Fruit fly (Drosophila melanogaster) whole organism, embryonic: ENCODE results near the gene CG3104.

Experiments used
- Antp ChIP-seq: fragments of 200-800 bp; sonication (Bioruptor generic); optimal IDR thresholded peaks from 3 replicates; lab custom pipeline; 2016; ENCODE audit warnings: missing biosample characterization, missing genetic modification characterization
- Asciz ChIP-seq: fragments of 200-800 bp; sonication (Bioruptor generic); optimal IDR thresholded peaks from 2 replicates; lab custom pipeline; 2017; ENCODE audit warnings: missing biosample characterization, mild to moderate bottlenecking, missing genetic modification characterization, missing genetic modification reagents
- CG10543 ChIP-seq: fragments of 200-800 bp; sonication (Bioruptor generic); optimal IDR thresholded peaks from 3 replicates; lab custom pipeline; 2017; ENCODE audit warnings: missing biosample characterization, mild to moderate bottlenecking, missing genetic modification characterization, moderate library complexity
- CG12219 ChIP-seq: fragments of 200-800 bp; sonication (Bioruptor generic); optimal IDR thresholded peaks from 3 replicates; lab custom pipeline; 2018; ENCODE audit warnings: missing biosample characterization, mild to moderate bottlenecking, missing genetic modification characterization
- CG14965 ChIP-seq: fragments of 200-800 bp; sonication (Bioruptor generic); optimal IDR thresholded peaks from 2 replicates; lab custom pipeline; 2016; ENCODE audit warnings: missing biosample characterization, missing genetic modification characterization, borderline replicate concordance
- CG17186 ChIP-seq: fragments of 200-800 bp; sonication (Bioruptor generic); optimal IDR thresholded peaks from 3 replicates; lab custom pipeline; 2017; ENCODE audit warnings: missing biosample characterization, missing genetic modification reagents, missing genetic modification characterization
- CG17802 ChIP-seq: fragments of 200-800 bp; sonication (Bioruptor generic); optimal IDR thresholded peaks from 2 replicates; lab custom pipeline; 2018; ENCODE audit warnings: missing biosample characterization, mild to moderate bottlenecking, missing genetic modification characterization, moderate library complexity
- CG18011 ChIP-seq: fragments of 200-800 bp; sonication (Bioruptor generic); optimal IDR thresholded peaks from 2 replicates; lab custom pipeline; 2017; ENCODE audit warnings: missing biosample characterization, missing genetic modification characterization, mild to moderate bottlenecking, moderate library complexity, missing genotype
- CG18619 ChIP-seq: fragments of 200-800 bp; sonication (Bioruptor generic); optimal IDR thresholded peaks from 3 replicates; lab custom pipeline; 2017; ENCODE audit warnings: missing biosample characterization, mild to moderate bottlenecking, missing genetic modification characterization
- CG3407 ChIP-seq: fragments of 200-800 bp; sonication (Bioruptor generic); optimal IDR thresholded peaks from 2 replicates; lab custom pipeline; 2018; ENCODE audit warnings: missing biosample characterization, mild to moderate bottlenecking, missing genetic modification characterization
- CG4424 ChIP-seq: fragments of 200-800 bp; sonication (Bioruptor generic); optimal IDR thresholded peaks from 3 replicates; lab custom pipeline; 2016; ENCODE audit warnings: missing biosample characterization, missing genetic modification characterization
- CG5180 ChIP-seq: fragments of 200-800 bp; sonication (Bioruptor generic); optimal IDR thresholded peaks from 3 replicates; lab custom pipeline; 2017; ENCODE audit warnings: missing biosample characterization, missing genetic modification characterization, mild to moderate bottlenecking, moderate library complexity, missing genetic modification reagents
- CG6689 ChIP-seq: fragments of 200-800 bp; sonication (Bioruptor generic); IDR thresholded peaks from 2 replicates; pipeline ENCODE4 v1.3.6; 2022; ENCODE audit warnings: missing biosample characterization, missing genetic modification characterization
- CG6765 ChIP-seq: fragments of 200-800 bp; sonication (Bioruptor generic); optimal IDR thresholded peaks from 3 replicates; lab custom pipeline; 2017; ENCODE audit warnings: missing biosample characterization, mild to moderate bottlenecking, missing genetic modification characterization
- CG9609 ChIP-seq: fragments of 200-800 bp; sonication (Bioruptor generic); optimal IDR thresholded peaks from 3 replicates; lab custom pipeline; 2016; ENCODE audit warnings: missing biosample characterization, missing genetic modification characterization
- Drgx ChIP-seq: fragments of 200-800 bp; sonication (Bioruptor generic); IDR thresholded peaks from 2 replicates; pipeline ENCODE4 v1.3.6; 2022; ENCODE audit warnings: missing biosample characterization, missing genetic modification characterization
- GATAe ChIP-seq: fragments of 200-800 bp; sonication (Bioruptor generic); conservative IDR thresholded peaks from 2 replicates; pipeline ENCODE4 v1.3.6; 2022; ENCODE audit warnings: missing biosample characterization, missing genetic modification characterization
- HLH3B ChIP-seq: fragments of 200-800 bp; sonication (Bioruptor generic); IDR thresholded peaks from 2 replicates; pipeline ENCODE4 v1.3.6; 2022; ENCODE audit warnings: missing biosample characterization, missing genetic modification characterization
- MBD-R2 ChIP-seq: fragments of 200-800 bp; sonication (Bioruptor generic); IDR thresholded peaks from 2 replicates; pipeline ENCODE4 v1.3.6; 2022; ENCODE audit warnings: missing biosample characterization, missing genetic modification characterization
- Med ChIP-seq: fragments of 200-800 bp; sonication (Bioruptor generic); peaks from one replicate; lab custom pipeline; 2016; ENCODE audit warnings: missing biosample characterization, missing genetic modification characterization, mild to moderate bottlenecking, inconsistent platforms, moderate library complexity
- Nf-YA ChIP-seq: fragments of 200-800 bp; sonication (Bioruptor generic); IDR thresholded peaks from 2 replicates; pipeline ENCODE4 v1.3.6; 2022; ENCODE audit warnings: missing biosample characterization, missing genetic modification characterization
- Oaz ChIP-seq: fragments of 200-800 bp; sonication (Bioruptor generic); IDR thresholded peaks from 2 replicates; pipeline ENCODE4 v1.3.6; 2022; ENCODE audit warnings: missing biosample characterization, missing genetic modification characterization
- Poxn ChIP-seq: fragments of 200-800 bp; sonication (Bioruptor generic); IDR thresholded peaks from 2 replicates; pipeline ENCODE4 v1.3.6; 2022; ENCODE audit warnings: missing biosample characterization, missing genetic modification characterization
- Sox100B ChIP-seq: fragments of 200-800 bp; sonication (Bioruptor generic); optimal IDR thresholded peaks from 3 replicates; lab custom pipeline; 2018; ENCODE audit warnings: missing biosample characterization, mild to moderate bottlenecking, missing genetic modification characterization
- Sry-β ChIP-seq: fragments of 200-800 bp; sonication (Bioruptor generic); optimal IDR thresholded peaks from 2 replicates; lab custom pipeline; 2018; ENCODE audit warnings: missing biosample characterization, mild to moderate bottlenecking, missing genetic modification characterization, moderate library complexity
- Vsx1 ChIP-seq: fragments of 200-800 bp; sonication (Bioruptor generic); optimal IDR thresholded peaks from 2 replicates; lab custom pipeline; 2017; ENCODE audit warnings: missing biosample characterization, mild to moderate bottlenecking, missing genetic modification characterization, missing genetic modification reagents
- Xrp1 ChIP-seq: fragments of 200-800 bp; sonication (Bioruptor generic); IDR thresholded peaks from 2 replicates; pipeline ENCODE4 v1.3.6; 2022; ENCODE audit warnings: missing biosample characterization, missing genetic modification characterization
- ac ChIP-seq: fragments of 200-800 bp; sonication (Bioruptor generic); optimal IDR thresholded peaks from 3 replicates; lab custom pipeline; 2017; ENCODE audit warnings: missing biosample characterization, mild to moderate bottlenecking, missing genetic modification characterization
- btn ChIP-seq: fragments of 200-800 bp; sonication (Bioruptor generic); optimal IDR thresholded peaks from 2 replicates; lab custom pipeline; 2016; ENCODE audit warnings: missing biosample characterization, missing genetic modification characterization
- cas ChIP-seq: fragments of 200-800 bp; sonication (Bioruptor generic); IDR thresholded peaks from 2 replicates; pipeline ENCODE4 v1.3.6; 2022; ENCODE audit warnings: missing biosample characterization, missing genetic modification characterization
- chif ChIP-seq, 2 experiments: fragments of 200-800 bp; sonication (Bioruptor generic); optimal IDR thresholded peaks; 3 replicates each; lab custom pipeline; 2016; ENCODE audit warnings: missing biosample characterization in 2 of 2, missing genetic modification characterization in 2 of 2
- chinmo ChIP-seq: fragments of 200-800 bp; sonication (Bioruptor generic); IDR thresholded peaks from 4 replicates; pipeline ENCODE4 v1.3.6; 2022; ENCODE audit warnings: missing biosample characterization, missing genetic modification characterization; ENCODE audit not compliant: partially characterized antibody
- chm ChIP-seq: fragments of 200-800 bp; sonication (Bioruptor generic); IDR thresholded peaks from 2 replicates; pipeline ENCODE4 v1.3.6; 2022; ENCODE audit warnings: missing biosample characterization, missing genetic modification characterization
- dysf ChIP-seq: fragments of 200-800 bp; sonication (Bioruptor generic); IDR thresholded peaks from 3 replicates; pipeline ENCODE4 v1.3.6; 2022; ENCODE audit warnings: missing biosample characterization, missing genetic modification characterization
- fd102C ChIP-seq: fragments of 200-800 bp; sonication (Bioruptor generic); optimal IDR thresholded peaks from 2 replicates; lab custom pipeline; 2018; ENCODE audit warnings: missing biosample characterization, mild to moderate bottlenecking, missing genetic modification characterization, moderate library complexity
- fru ChIP-seq: fragments of >200 bp; optimal IDR thresholded peaks from 2 replicates; lab custom pipeline; 2017
- grau ChIP-seq: fragments of 200-800 bp; optimal IDR thresholded peaks from 3 replicates; lab custom pipeline; 2019; ENCODE audit warnings: missing biosample characterization, mild to moderate bottlenecking, missing genetic modification characterization, moderate library complexity
- kay ChIP-seq: fragments of 200-800 bp; sonication (Bioruptor generic); optimal IDR thresholded peaks from 2 replicates; lab custom pipeline; 2016; ENCODE audit warnings: missing biosample characterization, missing genetic modification characterization
- lov ChIP-seq, 2 experiments: fragments of 200-800 bp in 1 of 2; fragments of >200 bp in 1 of 2; sonication (Bioruptor generic) in 1 of 2; IDR thresholded peaks in 1 of 2; optimal IDR thresholded peaks in 1 of 2; 2 replicates in 1 of 2; 3 replicates in 1 of 2; pipeline versions ENCODE4 v1.3.6 to Lab custom; 2017 to 2022; ENCODE audit warnings: missing biosample characterization in 1 of 2, missing genetic modification characterization in 1 of 2
- ranshi ChIP-seq: fragments of 200-800 bp; sonication (Bioruptor generic); IDR thresholded peaks from 2 replicates; pipeline ENCODE4 v1.3.6; 2022; ENCODE audit warnings: missing biosample characterization, missing genetic modification characterization
- repo ChIP-seq: fragments of 200-800 bp; sonication (Bioruptor generic); optimal IDR thresholded peaks from 2 replicates; lab custom pipeline; 2016; ENCODE audit warnings: missing biosample characterization, missing genetic modification characterization
- sd ChIP-seq: fragments of 200-800 bp; sonication (Bioruptor generic); optimal IDR thresholded peaks from 3 replicates; lab custom pipeline; 2018; ENCODE audit warnings: missing biosample characterization, mild to moderate bottlenecking, missing genetic modification characterization, moderate library complexity
- ssp ChIP-seq: fragments of 200-800 bp; sonication (Bioruptor generic); IDR thresholded peaks from 2 replicates; pipeline ENCODE4 v1.3.6; 2022; ENCODE audit warnings: missing biosample characterization, missing genetic modification characterization
- tio ChIP-seq: fragments of 200-800 bp; sonication (Bioruptor generic); optimal IDR thresholded peaks from 2 replicates; lab custom pipeline; 2017; ENCODE audit warnings: missing biosample characterization, missing genetic modification characterization, inconsistent platforms
- vvl ChIP-seq: fragments of 200-800 bp; sonication (Bioruptor generic); IDR thresholded peaks from 2 replicates; pipeline ENCODE4 v1.3.6; 2022; ENCODE audit warnings: missing biosample characterization, missing genetic modification characterization
- yki ChIP-seq: fragments of >200 bp; optimal IDR thresholded peaks from 3 replicates; lab custom pipeline; 2018
- z ChIP-seq: fragments of 200-800 bp; sonication (Bioruptor generic); IDR thresholded peaks from 3 replicates; pipeline ENCODE4 v1.3.6; 2022; ENCODE audit warnings: missing biosample characterization, missing genetic modification characterization
- zen ChIP-seq: fragments of 200-800 bp; sonication (Bioruptor generic); optimal IDR thresholded peaks from 3 replicates; lab custom pipeline; 2018; ENCODE audit warnings: missing biosample characterization, mild to moderate bottlenecking, missing genetic modification characterization, moderate library complexity

CG3104 gene

dm6 chr2L:2845634-2846033 is 9.9 kb downstream of the CG3104 start, which contains the start of gene CG18557:
CG18557 (minus strand) TSS chr2L:2845734.
- TF ChIP-seq kay (GFP tag; lab: Kevin White, UChicago) (no peak), CG10543 (GFP tag; lab: Kevin White, UChicago) (no peak), CG14965 (GFP tag; lab: Kevin White, UChicago) (no peak), Sry-β (GFP tag; lab: Kevin White, UChicago) (no peak), Poxn (GFP tag; lab: Robert Waterston, UW) (no peak)

dm6 chr2L:2844413-2844812 is 11.2 kb downstream of the CG3104 start, which contains the start of gene CG18558:
CG18558 (minus strand) TSS chr2L:2844513.
- TF ChIP-seq chinmo (GFP tag; lab: Robert Waterston, UW) (no peak), CG6765 (GFP tag; lab: Kevin White, UChicago) (no peak), fru (lab: Kevin White, UChicago) (no peak), cas (GFP tag; lab: Robert Waterston, UW) (no peak), CG17802 (tag; lab: Kevin White, UChicago) (no peak), Oaz (GFP tag; lab: Robert Waterston, UW) (no peak), btn (no peak), ssp (GFP tag; lab: Robert Waterston, UW) (no peak), zen (no peak), CG12219 (GFP tag; lab: Kevin White, UChicago) (no peak), CG18619 (GFP tag; lab: Kevin White, UChicago) (no peak), Antp (GFP tag; lab: Kevin White, UChicago) (no peak), MBD-R2 (no peak), CG3407 (no peak), grau (tag; lab: Kevin White, UChicago) (no peak), HLH3B (GFP tag; lab: Robert Waterston, UW) (no peak), CG9609 (GFP tag; lab: Kevin White, UChicago) (no peak), ac (no peak), chm (GFP tag; lab: Robert Waterston, UW) (no peak)

dm6 chr2L:2840311-2840710 is 15.3 kb downstream of the CG3104 start:
- TF ChIP-seq Med (peak; percentile 28), Xrp1 (GFP tag; lab: Robert Waterston, UW) (no peak), CG4424 (no peak), z (GFP tag; lab: Robert Waterston, UW) (peak; percentile 87), dysf (GFP tag; lab: Robert Waterston, UW) (no peak), vvl (GFP tag; lab: Robert Waterston, UW) (peak; percentile 60), sd (peak; percentile 93), chinmo (GFP tag; lab: Robert Waterston, UW) (peak; percentile 81; the same call in 1 of the 4 replicates)

dm6 chr2L:2839850-2840249 is 15.7 kb downstream of the CG3104 start, which contains the start of gene CG2975:
CG2975 (plus strand) TSS chr2L:2840124.
- TF ChIP-seq yki (no peak), CG18011 (GFP tag; lab: Kevin White, UChicago) (no peak), Drgx (GFP tag; lab: Robert Waterston, UW) (no peak), CG5180 (no peak), CG17186 (GFP tag; lab: Kevin White, UChicago) (no peak), Sox100B (GFP tag; lab: Kevin White, UChicago) (no peak), tio (GFP tag; lab: Kevin White, UChicago) (no peak), fd102C (GFP tag; lab: Kevin White, UChicago) (no peak), Asciz (GFP tag; lab: Kevin White, UChicago) (no peak), ranshi (GFP tag; lab: Robert Waterston, UW) (0 out of 2 replicates have a peak, but pooled peaks have one; percentile 21), CG10543 (GFP tag; lab: Kevin White, UChicago) (peak; percentile 56), lov (optimal IDR thresholded peaks at IDR 0.05; lab: Kevin White, UChicago) (no peak), lov (GFP tag; IDR thresholded peaks at IDR 0.05; lab: Robert Waterston, UW) (no peak), chif (GFP tag; optimal IDR thresholded peaks at IDR 0.05; lab: Kevin White, UChicago) (no peak), Nf-YA (no peak), Vsx1 (GFP tag; lab: Kevin White, UChicago) (no peak), repo (GFP tag; lab: Kevin White, UChicago) (no peak), GATAe (no peak), CG6689 (GFP tag; lab: Robert Waterston, UW) (no peak)
